Worm (Caenorhabditis elegans) whole organism, L1 larva: ENCODE data around the gene srz-63.

Experiments used
- aha-1 ChIP-seq: fragments of 150-350 bp; optimal IDR thresholded peaks from 2 replicates; lab custom pipeline; 2014; ENCODE audit warnings: missing biosample characterization, missing genetic modification characterization
- aly-2 ChIP-seq: fragments of 150-350 bp; optimal IDR thresholded peaks from 2 replicates; lab custom pipeline; 2014; ENCODE audit warnings: missing biosample characterization, missing genetic modification characterization
- blmp-1 ChIP-seq: fragments of 150-350 bp; optimal IDR thresholded peaks from 2 replicates; lab custom pipeline; 2014; ENCODE audit warnings: missing biosample characterization, missing genetic modification characterization
- ceh-90 ChIP-seq: sonication (generic microtip); optimal IDR thresholded peaks from 2 replicates; lab custom pipeline; 2016; ENCODE audit warnings: missing genetic modification characterization, missing compliant biosample characterization
- lin-13 ChIP-seq: fragments of 150-350 bp; optimal IDR thresholded peaks from 2 replicates; lab custom pipeline; 2014; ENCODE audit warnings: missing biosample characterization, missing genetic modification reagents, missing genetic modification characterization
- lin-15B ChIP-seq: fragments of 150-350 bp; sonication (generic microtip); optimal IDR thresholded peaks from 3 replicates; lab custom pipeline; 2014; ENCODE audit warnings: missing biosample characterization, missing genetic modification characterization
- mep-1 ChIP-seq: fragments of 150-350 bp; optimal IDR thresholded peaks from 2 replicates; lab custom pipeline; 2014; ENCODE audit warnings: missing biosample characterization, missing genetic modification characterization
- nhr-237 ChIP-seq: fragments of 150-350 bp; optimal IDR thresholded peaks from 2 replicates; lab custom pipeline; 2014; ENCODE audit warnings: missing biosample characterization, missing genetic modification characterization
- nhr-71 ChIP-seq: sonication (generic microtip); optimal IDR thresholded peaks from 2 replicates; lab custom pipeline; 2016; ENCODE audit warnings: mild to moderate bottlenecking, missing genetic modification characterization, moderate library complexity, missing compliant biosample characterization
- snpc-4 ChIP-seq: fragments of 150-350 bp; optimal IDR thresholded peaks from 2 replicates; lab custom pipeline; 2014; ENCODE audit warnings: missing biosample characterization, missing genetic modification characterization
- unc-130 ChIP-seq: fragments of 150-350 bp; optimal IDR thresholded peaks from 2 replicates; lab custom pipeline; 2017; ENCODE audit warnings: missing biosample characterization, missing genetic modification characterization, inconsistent platforms
- unc-62 ChIP-seq: fragments of 150-350 bp; optimal IDR thresholded peaks from 2 replicates; lab custom pipeline; 2014; ENCODE audit warnings: missing biosample characterization, missing genetic modification reagents, missing genetic modification characterization

ce11 chrII:1320987-1321807 lies 42.7 kb downstream of the srz-63 start, which contains the start of gene vig-1:
- no peak for TF ChIP-seq blmp-1 (tag; lab: Kevin White, UChicago)
- TF ChIP-seq ceh-90, result no peak
- no peak for TF ChIP-seq lin-15B
- TF ChIP-seq unc-62 (GFP tag; lab: Kevin White, UChicago), result no peak
- TF ChIP-seq nhr-237 (tag; lab: Kevin White, UChicago), result no peak
- no peak for TF ChIP-seq mep-1
- TF ChIP-seq snpc-4 (tag; lab: Kevin White, UChicago), result no peak
- TF ChIP-seq lin-13 (GFP tag; lab: Kevin White, UChicago), result no peak
- no peak for TF ChIP-seq aha-1 (tag; lab: Kevin White, UChicago)
- no peak for TF ChIP-seq unc-130
- no peak for TF ChIP-seq nhr-71 (tag; lab: Kevin White, UChicago)
- no peak for TF ChIP-seq aly-2 (tag; lab: Kevin White, UChicago)
